Fruit fly (Drosophila melanogaster): ENCODE measurements around the gene PNUTS.

Gene PNUTS

dm6 chr2L:825768-826263 is 44.4 kb upstream of the PNUTS start, which contains the start of the genes CG3862 and dock (continued):
- TF ChIP-seq CG7987 (GFP tag; optimal IDR thresholded peaks at IDR 0.05): peak; percentile 71
- TF ChIP-seq odd (GFP tag; optimal IDR thresholded peaks at IDR 0.05): no peak
- TF ChIP-seq dpn (GFP tag; optimal IDR thresholded peaks at IDR 0.05): peak; percentile 54 to 71
- peak; percentile 71 for TF ChIP-seq Hmr (GFP tag; optimal IDR thresholded peaks at IDR 0.05)
- no peak for TF ChIP-seq corto (GFP tag; optimal IDR thresholded peaks at IDR 0.05)
- peak; percentile 86 for TF ChIP-seq YL-1 (GFP tag; optimal IDR thresholded peaks at IDR 0.05)
- no peak for TF ChIP-seq seq (GFP tag; IDR thresholded peaks at IDR 0.05)
- TF ChIP-seq sens-2 (GFP tag; IDR thresholded peaks at IDR 0.05): no peak
- peak; percentile 75 for TF ChIP-seq stwl (tag; optimal IDR thresholded peaks at IDR 0.05)
- TF ChIP-seq tin (GFP tag; optimal IDR thresholded peaks at IDR 0.05): peak; percentile 58
- TF ChIP-seq tup (GFP tag; optimal IDR thresholded peaks at IDR 0.05): no peak
- peak; percentile 51 for TF ChIP-seq CG11398 (GFP tag; optimal IDR thresholded peaks at IDR 0.05)
- no peak for TF ChIP-seq wdn (GFP tag; IDR thresholded peaks at IDR 0.05)
- TF ChIP-seq CG4617 (GFP tag; optimal IDR thresholded peaks at IDR 0.05; ENCODE audit: borderline replicate concordance): peak; percentile 90
- peak; percentile 32 for TF ChIP-seq CoRest (tag; optimal IDR thresholded peaks at IDR 0.05)
- peak; percentile 61; the same call in 1 of the 3 replicates for TF ChIP-seq zfh1 (GFP tag; IDR thresholded peaks at IDR 0.05)
- peak; percentile 66 for TF ChIP-seq CTCF (GFP tag; optimal IDR thresholded peaks at IDR 0.05)
- no peak for TF ChIP-seq danr (GFP tag; IDR thresholded peaks at IDR 0.05)
- TF ChIP-seq Abd-B (GFP tag; optimal IDR thresholded peaks at IDR 0.05): peak; percentile 39
- TF ChIP-seq CG12744 (GFP tag; optimal IDR thresholded peaks at IDR 0.05): no peak
- TF ChIP-seq CG15269 (tag; optimal IDR thresholded peaks at IDR 0.05): peak; percentile 39
- TF ChIP-seq ash1 (GFP tag; optimal IDR thresholded peaks at IDR 0.05): peak; percentile 13
- TF ChIP-seq dati (GFP tag; IDR thresholded peaks at IDR 0.05): no peak
- no peak for TF ChIP-seq D19B (GFP tag; optimal IDR thresholded peaks at IDR 0.05)
- peak; percentile 69 for TF ChIP-seq Dbx (GFP tag; IDR thresholded peaks at IDR 0.05)
- TF ChIP-seq fu2 (GFP tag; optimal IDR thresholded peaks at IDR 0.05): peak; percentile 28
- TF ChIP-seq CG3163 (GFP tag; optimal IDR thresholded peaks at IDR 0.05): peak; percentile 66
- TF ChIP-seq nerfin-1 (tag; optimal IDR thresholded peaks at IDR 0.05): peak; percentile 6
- peak; percentile 99 for TF ChIP-seq Bgb (GFP tag; IDR thresholded peaks at IDR 0.05; ENCODE audit: partially characterized antibody)
- TF ChIP-seq CG11093 (GFP tag; IDR thresholded peaks at IDR 0.05): no peak
- TF ChIP-seq CG5953 (GFP tag; IDR thresholded peaks at IDR 0.05): no peak
- no peak for TF ChIP-seq CG31365 (tag; optimal IDR thresholded peaks at IDR 0.05)
- peak; percentile 46 for TF ChIP-seq tx (GFP tag; optimal IDR thresholded peaks at IDR 0.05)
- TF ChIP-seq zen (tag; optimal IDR thresholded peaks at IDR 0.05): peak; percentile 75
- no peak for TF ChIP-seq CG17612 (GFP tag; IDR thresholded peaks at IDR 0.05)
- peak; percentile 44 for TF ChIP-seq onecut (GFP tag; IDR thresholded peaks at IDR 0.05)
- no peak for TF ChIP-seq tgo (GFP tag; IDR thresholded peaks at IDR 0.05)
- peak; percentile 1 for TF ChIP-seq wek (GFP tag; optimal IDR thresholded peaks at IDR 0.05)
- TF ChIP-seq repo (GFP tag; optimal IDR thresholded peaks at IDR 0.05): peak; percentile 75
- peak; percentile 96 for TF ChIP-seq CG34224 (GFP tag; IDR thresholded peaks at IDR 0.05; ENCODE audit: partially characterized antibody)
- peak; percentile 37; the same call in 1 of the 2 replicates for TF ChIP-seq ara (GFP tag; IDR thresholded peaks at IDR 0.05)
- TF ChIP-seq CG10267 (tag; optimal IDR thresholded peaks at IDR 0.05): peak; percentile 91
- peak; percentile 51 for TF ChIP-seq CG12391 (tag; optimal IDR thresholded peaks at IDR 0.05)
- TF ChIP-seq Vsx1 (GFP tag; optimal IDR thresholded peaks at IDR 0.05): no peak
- TF ChIP-seq CG14710 (tag; optimal IDR thresholded peaks at IDR 0.05): peak; percentile 70
- TF ChIP-seq Kr (GFP tag; optimal IDR thresholded peaks at IDR 0.05): no peak
- peak; percentile 38 for TF ChIP-seq CG13424 (tag; optimal IDR thresholded peaks at IDR 0.05)
- peak; percentile 77 for TF ChIP-seq E2f2 (GFP tag; IDR thresholded peaks at IDR 0.05)
- TF ChIP-seq CG16863 (GFP tag; optimal IDR thresholded peaks at IDR 0.05): no peak
- peak; percentile 83 for TF ChIP-seq HmgD (GFP tag; optimal IDR thresholded peaks at IDR 0.05)
- TF ChIP-seq CG6765 (GFP tag; optimal IDR thresholded peaks at IDR 0.05): peak; percentile 54

All from whole organism, embryonic.